Worm (Caenorhabditis elegans) whole organism, young adult: ENCODE measurements around the gene T25C12.3.
A peak's percentile ranks its signal among the peaks of the same experiment; 100 is the strongest.

ENCODE experiments used
- lag-1 ChIP-seq: fragments of 200-800 bp; sonication (Bioruptor generic); IDR thresholded peaks from 2 replicates; pipeline ENCODE4 v1.3.6; 2022; ENCODE audit warnings: missing genetic modification reagents, missing genetic modification characterization, missing compliant biosample characterization
- madf-3 ChIP-seq: fragments of 200-800 bp; sonication (Bioruptor generic); IDR thresholded peaks from 2 replicates; pipeline ENCODE4 v1.3.6; 2022; ENCODE audit warnings: missing genetic modification reagents, missing genetic modification characterization, missing compliant biosample characterization

Gene T25C12.3

DNA sequence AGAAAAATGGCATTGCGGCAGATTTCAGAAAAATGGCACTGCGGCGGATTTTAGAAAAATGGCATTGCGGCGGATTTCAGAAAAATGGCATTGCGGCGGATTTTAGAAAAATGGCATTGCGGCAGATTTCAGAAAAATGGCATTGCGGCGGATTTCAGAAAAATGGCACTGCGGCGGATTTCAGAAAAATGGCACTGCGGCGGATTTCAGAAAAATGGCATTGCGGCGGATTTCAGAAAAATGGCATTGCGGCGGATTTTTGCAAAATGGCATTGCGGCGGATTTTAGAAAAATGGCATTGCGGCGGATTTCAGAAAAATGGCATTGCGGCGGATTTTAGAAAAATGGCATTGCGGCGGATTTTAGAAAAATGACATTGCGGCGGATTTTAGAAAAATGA lies 56.5 kb downstream of the T25C12.3 start:
- TF ChIP-seq madf-3 = peak; percentile 80; the same call in 1 of the 2 replicates
- 0 out of 2 replicates have a peak, but pooled peaks have one; percentile 52 for TF ChIP-seq lag-1
